Worm (Caenorhabditis elegans) whole organism, L2 larva: Measurements from ENCODE around the gene clec-177.

ENCODE experiments used
- R02D3.7 ChIP-seq: fragments of 150-350 bp; optimal IDR thresholded peaks from 2 replicates; lab custom pipeline; 2014; ENCODE audit warnings: missing biosample characterization, missing genetic modification characterization
- alr-1 ChIP-seq: fragments of 150-350 bp; optimal IDR thresholded peaks from 2 replicates; lab custom pipeline; 2014; ENCODE audit warnings: missing biosample characterization, missing genetic modification characterization
- aly-2 ChIP-seq: fragments of 150-350 bp; optimal IDR thresholded peaks from 2 replicates; lab custom pipeline; 2014; ENCODE audit warnings: missing biosample characterization, missing genetic modification characterization
- ceh-16 ChIP-seq: fragments of 150-350 bp; optimal IDR thresholded peaks from 2 replicates; lab custom pipeline; 2014; ENCODE audit warnings: missing biosample characterization, missing genetic modification characterization
- ceh-82 ChIP-seq: fragments of 150-350 bp; optimal IDR thresholded peaks from 2 replicates; lab custom pipeline; 2014; ENCODE audit warnings: missing biosample characterization, missing genetic modification characterization
- crh-2 ChIP-seq: sonication (generic microtip); optimal IDR thresholded peaks from 2 replicates; lab custom pipeline; 2017; ENCODE audit warnings: missing biosample characterization, missing genetic modification characterization
- elt-3 ChIP-seq: sonication (generic microtip); optimal IDR thresholded peaks from 2 replicates; lab custom pipeline; 2017; ENCODE audit warnings: missing biosample characterization, missing genetic modification characterization
- nhr-10 ChIP-seq: sonication (generic microtip); optimal IDR thresholded peaks from 2 replicates; lab custom pipeline; 2017; ENCODE audit warnings: missing biosample characterization, missing genetic modification characterization
- nhr-11 ChIP-seq: fragments of 150-350 bp; optimal IDR thresholded peaks from 2 replicates; lab custom pipeline; 2014; ENCODE audit warnings: missing biosample characterization, missing genetic modification characterization
- nhr-6 ChIP-seq: fragments of 150-350 bp; optimal IDR thresholded peaks from 2 replicates; lab custom pipeline; 2014; ENCODE audit warnings: missing biosample characterization, missing genetic modification characterization
- sem-4 ChIP-seq: fragments of 150-350 bp; optimal IDR thresholded peaks from 2 replicates; lab custom pipeline; 2014; ENCODE audit warnings: missing biosample characterization, missing genetic modification reagents, missing genetic modification characterization
- skn-1 ChIP-seq: sonication (generic microtip); optimal IDR thresholded peaks from 2 replicates; lab custom pipeline; 2017; ENCODE audit warnings: missing biosample characterization, missing genetic modification characterization
- sma-3 ChIP-seq: sonication (generic microtip); optimal IDR thresholded peaks from 2 replicates; lab custom pipeline; 2016; ENCODE audit warnings: missing genetic modification reagents, missing genetic modification characterization, missing compliant biosample characterization
- sma-9 ChIP-seq, 2 experiments: fragments of 150-350 bp in 1 of 2; sonication (generic microtip) in 1 of 2; optimal IDR thresholded peaks; 2 replicates each; lab custom pipeline; 2014 to 2016; ENCODE audit warnings: missing genetic modification characterization in 2 of 2, mild to moderate bottlenecking in 1 of 2, missing biosample characterization in 1 of 2, missing compliant biosample characterization in 1 of 2, missing genetic modification reagents in 1 of 2, moderate library complexity in 1 of 2
- zag-1 ChIP-seq: fragments of 150-350 bp; optimal IDR thresholded peaks from 2 replicates; lab custom pipeline; 2014; ENCODE audit warnings: missing biosample characterization, missing genetic modification characterization
- ztf-1 ChIP-seq: fragments of 200-800 bp; sonication (Bioruptor generic); conservative IDR thresholded peaks from 2 replicates; pipeline ENCODE4 v1.3.6; 2022; ENCODE audit warnings: missing genetic modification characterization, missing compliant biosample characterization
- ztf-4 ChIP-seq: fragments of 150-350 bp; optimal IDR thresholded peaks from 2 replicates; lab custom pipeline; 2014; ENCODE audit warnings: missing biosample characterization, missing genetic modification characterization

The clec-177 gene

DNA sequence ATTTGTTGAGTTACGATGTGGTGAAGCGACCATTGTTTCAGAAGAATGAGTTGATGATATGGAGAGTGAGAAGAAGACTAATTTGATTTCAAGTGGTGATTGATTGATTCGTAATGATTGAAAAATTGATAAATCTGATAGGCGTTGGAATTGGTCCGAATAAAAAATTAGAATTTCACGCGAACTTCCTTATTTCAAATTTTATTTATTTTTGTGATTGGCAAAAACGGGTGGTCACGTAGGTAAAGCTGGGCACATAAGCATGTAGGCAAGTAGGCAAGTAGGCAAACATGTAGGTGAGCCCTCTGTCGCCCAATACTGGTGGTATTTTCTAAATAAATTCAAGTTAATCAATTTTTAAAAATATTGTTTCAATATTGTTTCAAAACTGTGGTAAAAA, 46.9 kb downstream of the clec-177 start, which contains the start of gene C09B9.4:
Gene C09B9.4 (minus strand): TSS at position 101 of the 400 bp plus-strand sequence.
- TF ChIP-seq sma-9 (GFP tag; optimal IDR thresholded peaks at IDR 0.05; lab: Kevin White, UChicago) (no peak), sma-9 (tag; optimal IDR thresholded peaks at IDR 0.05; lab: Kevin White, UChicago) (no peak), crh-2 (no peak), ceh-16 (tag; lab: Kevin White, UChicago) (no peak), ztf-4 (no peak), sma-3 (GFP tag; lab: Kevin White, UChicago) (no peak), sem-4 (tag; lab: Kevin White, UChicago) (no peak), nhr-10 (tag; lab: Kevin White, UChicago) (no peak), aly-2 (tag; lab: Kevin White, UChicago) (no peak), nhr-11 (tag; lab: Kevin White, UChicago) (no peak), ceh-82 (tag; lab: Kevin White, UChicago) (no peak), skn-1 (tag; lab: Kevin White, UChicago) (no peak), nhr-6 (tag; lab: Kevin White, UChicago) (no peak), zag-1 (tag; lab: Kevin White, UChicago) (no peak), elt-3 (tag; lab: Kevin White, UChicago) (no peak), alr-1 (tag; lab: Kevin White, UChicago) (no peak), ztf-1 (no peak), R02D3.7 (no peak)
